Worm (Caenorhabditis elegans): ENCODE data around the gene C55A1.7.
"Not testable (repeated sequence)": the region's sequence is repeated elsewhere in the genome, so short reads cannot be mapped to it uniquely, and the experiment has no call there.

Gene C55A1.7

ce11 chrV:15647536-15648085 is at the start of gene C55A1.7, which contains the start of gene C55A1.6:
Gene C55A1.7 (minus strand): TSS chrV:15647636.
Gene C55A1.6 (plus strand): TSS chrV:15648035.
- not testable (repeated sequence) for TF ChIP-seq him-1, dao-5, W03F9.2 (tag; optimal IDR thresholded peaks at IDR 0.05)

ce11 chrV:15693682-15694081 is 46.2 kb upstream of the C55A1.7 start, which contains the start of gene nhr-198:
Gene nhr-198 (plus strand): TSS chrV:15693994.
- TF ChIP-seq W03F9.2 (tag; optimal IDR thresholded peaks at IDR 0.05): no peak
- no peak for TF ChIP-seq him-1 (tag; optimal IDR thresholded peaks at IDR 0.05)
- no peak for TF ChIP-seq dao-5 (tag; optimal IDR thresholded peaks at IDR 0.05)

DNA sequence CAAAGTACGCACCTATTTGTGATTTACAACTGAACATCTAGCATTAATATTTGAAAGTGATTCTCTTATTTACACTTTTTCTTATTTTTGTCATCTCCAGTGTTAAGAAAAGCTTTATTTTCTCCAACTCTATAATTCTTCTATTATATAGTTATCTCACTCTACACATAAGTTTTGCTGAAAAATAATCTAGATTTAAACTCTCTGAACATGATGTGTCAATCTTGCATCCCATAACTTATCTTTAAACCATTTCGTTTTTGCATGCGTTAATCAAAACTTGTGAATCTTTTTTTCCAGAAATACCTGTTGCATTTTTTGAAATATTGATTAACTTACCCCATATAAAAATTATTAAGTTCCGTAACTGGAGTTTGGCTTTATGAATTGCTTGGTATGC is 42.5 kb upstream of the C55A1.7 start, which contains the start of gene nhr-268:
nhr-268 (plus strand) TSS at position 301 of the 400 bp plus-strand sequence.
- no peak for TF ChIP-seq dao-5 (tag; optimal IDR thresholded peaks at IDR 0.05)
- TF ChIP-seq W03F9.2 (tag; optimal IDR thresholded peaks at IDR 0.05): no peak
- TF ChIP-seq him-1 (tag; optimal IDR thresholded peaks at IDR 0.05): no peak

DNA sequence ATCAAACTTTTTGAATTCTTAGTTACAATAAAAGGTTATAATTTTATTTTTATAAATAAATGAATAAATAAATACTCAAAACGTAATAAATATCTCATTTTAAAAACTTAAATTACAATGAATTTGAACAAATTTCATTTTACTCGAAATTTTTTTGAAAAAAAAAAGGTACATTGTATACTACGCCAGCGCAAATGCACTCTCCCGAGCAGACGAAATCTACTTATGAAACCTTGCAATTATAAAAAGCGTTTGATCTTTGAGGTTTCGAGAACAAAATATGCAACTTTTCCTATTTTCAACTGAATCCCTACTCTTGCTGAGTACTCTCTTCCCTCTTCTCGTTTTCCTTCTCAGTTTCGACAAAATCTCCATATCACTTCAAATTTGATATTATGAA is 40.2 kb upstream of the C55A1.7 start, which contains the start of gene nhr-197:
nhr-197 (plus strand) TSS at position 301 of the 400 bp plus-strand sequence.
- TF ChIP-seq W03F9.2 (tag; optimal IDR thresholded peaks at IDR 0.05): no peak

DNA sequence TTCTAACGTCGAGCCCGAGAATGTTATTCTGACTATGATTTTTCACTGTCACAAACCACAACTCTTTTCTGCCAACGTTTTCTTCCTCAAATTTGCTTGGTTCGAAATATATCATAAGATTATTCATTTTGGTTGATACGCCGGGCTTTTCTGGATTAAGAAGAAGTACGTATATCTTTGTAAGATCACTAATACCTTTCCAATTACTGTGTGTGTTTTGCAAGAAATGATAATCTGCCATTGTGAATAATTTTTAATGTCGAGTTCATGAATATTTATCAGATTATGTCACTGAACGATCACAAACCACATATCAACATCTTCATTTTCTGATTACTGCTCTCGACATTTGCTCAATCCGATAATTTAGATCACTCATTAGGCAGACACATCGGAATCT is 38.2 kb upstream of the C55A1.7 start, which contains the start of gene nhr-196:
nhr-196 (plus strand) TSS at position 118 of the 400 bp plus-strand sequence.
- TF ChIP-seq him-1 (tag; optimal IDR thresholded peaks at IDR 0.05) (no peak), dao-5 (tag; optimal IDR thresholded peaks at IDR 0.05) (no peak), W03F9.2 (tag; optimal IDR thresholded peaks at IDR 0.05) (no peak)

- TF ChIP-seq W03F9.2 (tag; optimal IDR thresholded peaks at IDR 0.05) (no peak), him-1 (tag; optimal IDR thresholded peaks at IDR 0.05) (no peak), dao-5 (tag; optimal IDR thresholded peaks at IDR 0.05) (no peak)
These were observed 29.8 kb upstream of the C55A1.7 start, which contains the start of gene nhr-52 for ce11 chrV:15677222-15677621. Gene nhr-52 (plus strand): TSS chrV:15677522.

ce11 chrV:15674899-15675298 is 27.5 kb upstream of the C55A1.7 start:
- TF ChIP-seq W03F9.2 (tag; optimal IDR thresholded peaks at IDR 0.05) (no peak), him-1 (tag; optimal IDR thresholded peaks at IDR 0.05) (no peak), dao-5 (tag; optimal IDR thresholded peaks at IDR 0.05) (no peak)

- TF ChIP-seq dao-5 (tag; optimal IDR thresholded peaks at IDR 0.05) (no peak), him-1 (tag; optimal IDR thresholded peaks at IDR 0.05) (no peak), W03F9.2 (tag; optimal IDR thresholded peaks at IDR 0.05) (no peak)
These were observed 26.3 kb upstream of the C55A1.7 start, which contains the start of gene nhr-51 for ce11 chrV:15673707-15674106. Gene nhr-51 (plus strand): TSS chrV:15674007.

DNA sequence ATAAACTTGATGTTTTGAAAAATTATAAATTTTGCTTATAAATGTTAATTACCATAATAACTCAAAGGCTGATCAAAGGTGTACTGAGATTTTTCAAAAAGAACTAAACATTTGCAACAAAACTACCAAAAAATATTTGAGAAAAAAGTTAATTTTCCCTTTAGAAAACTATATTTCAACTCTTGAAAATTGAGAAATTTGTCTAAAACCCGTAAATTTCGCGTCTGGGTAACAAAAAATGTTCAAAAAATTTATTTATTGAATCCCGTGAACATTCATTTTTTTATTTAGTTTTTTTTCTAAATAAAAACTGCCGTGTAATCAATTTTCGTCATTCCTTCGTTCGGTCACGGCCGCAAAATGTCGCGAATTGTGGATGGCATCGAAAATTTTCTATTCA is 22.7 kb upstream of the C55A1.7 start, which contains the start of gene K06B4.15:
K06B4.15 (plus strand) TSS at position 301 of the 400 bp plus-strand sequence.
- not testable (repeated sequence) for TF ChIP-seq him-1, W03F9.2, dao-5 (tag; optimal IDR thresholded peaks at IDR 0.05)

ce11 chrV:15668870-15669269 is 21.4 kb upstream of the C55A1.7 start, which contains the start of gene K06B4.4:
Gene K06B4.4 (plus strand): TSS chrV:15669170.
- no peak for TF ChIP-seq W03F9.2 (tag; optimal IDR thresholded peaks at IDR 0.05)
- no peak for TF ChIP-seq him-1 (tag; optimal IDR thresholded peaks at IDR 0.05)
- TF ChIP-seq dao-5 (tag; optimal IDR thresholded peaks at IDR 0.05): no peak

DNA sequence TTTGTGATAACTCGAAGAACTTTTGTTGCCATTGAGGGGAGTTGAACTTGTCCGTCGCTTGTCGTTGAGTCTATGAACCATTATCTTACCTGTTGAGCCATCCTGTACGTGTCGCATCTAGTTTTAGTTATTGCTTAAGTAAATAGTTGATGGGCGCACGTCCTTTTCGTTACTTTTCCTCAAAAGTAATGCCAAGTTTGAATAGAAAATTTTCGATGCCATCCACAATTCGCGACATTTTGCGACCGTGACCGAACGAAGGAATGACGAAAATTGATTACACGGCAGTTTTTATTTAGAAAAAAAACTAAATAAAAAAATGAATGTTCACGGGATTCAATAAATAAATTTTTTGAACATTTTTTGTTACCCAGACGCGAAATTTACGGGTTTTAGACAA is 20.8 kb upstream of the C55A1.7 start, which contains the start of gene F53E4.1:
F53E4.1 (minus strand) TSS at position 101 of the 400 bp plus-strand sequence.
- not testable (repeated sequence) for TF ChIP-seq dao-5, W03F9.2, him-1 (tag; optimal IDR thresholded peaks at IDR 0.05)

ce11 chrV:15666718-15667117 is 19.3 kb upstream of the C55A1.7 start:
- TF ChIP-seq dao-5 (tag; optimal IDR thresholded peaks at IDR 0.05) (no peak), him-1 (tag; optimal IDR thresholded peaks at IDR 0.05) (no peak), W03F9.2 (tag; optimal IDR thresholded peaks at IDR 0.05) (no peak)

- TF ChIP-seq dao-5 (tag; optimal IDR thresholded peaks at IDR 0.05): no peak
- TF ChIP-seq him-1 (tag; optimal IDR thresholded peaks at IDR 0.05): no peak
- no peak for TF ChIP-seq W03F9.2 (tag; optimal IDR thresholded peaks at IDR 0.05)
These were observed 16.7 kb upstream of the C55A1.7 start for ce11 chrV:15664053-15664661.

DNA sequence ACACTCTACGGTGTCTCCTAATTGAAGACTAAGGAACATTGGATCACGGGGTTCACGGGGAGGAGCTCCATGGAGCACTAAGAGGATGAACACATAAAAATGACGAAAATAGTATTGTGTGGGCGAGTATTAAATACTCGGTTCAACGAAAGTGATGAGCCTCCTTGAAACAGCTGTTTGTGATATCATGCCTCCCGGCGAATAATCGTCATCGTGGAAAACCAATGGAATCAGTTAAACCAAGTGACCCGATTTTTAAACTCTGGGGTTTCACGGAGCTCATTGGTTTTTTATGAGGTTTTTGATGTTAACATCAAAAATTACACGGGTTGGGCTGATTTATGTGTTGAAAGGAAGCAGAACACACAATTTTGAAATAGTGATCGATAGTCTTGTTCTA is 14.1 kb upstream of the C55A1.7 start:
- TF ChIP-seq W03F9.2 (tag; optimal IDR thresholded peaks at IDR 0.05): no peak
- no peak for TF ChIP-seq him-1 (tag; optimal IDR thresholded peaks at IDR 0.05)
- TF ChIP-seq dao-5 (tag; optimal IDR thresholded peaks at IDR 0.05): no peak
